Worm (Caenorhabditis elegans): ENCODE data around the gene lgc-43.

The lgc-43 gene

DNA sequence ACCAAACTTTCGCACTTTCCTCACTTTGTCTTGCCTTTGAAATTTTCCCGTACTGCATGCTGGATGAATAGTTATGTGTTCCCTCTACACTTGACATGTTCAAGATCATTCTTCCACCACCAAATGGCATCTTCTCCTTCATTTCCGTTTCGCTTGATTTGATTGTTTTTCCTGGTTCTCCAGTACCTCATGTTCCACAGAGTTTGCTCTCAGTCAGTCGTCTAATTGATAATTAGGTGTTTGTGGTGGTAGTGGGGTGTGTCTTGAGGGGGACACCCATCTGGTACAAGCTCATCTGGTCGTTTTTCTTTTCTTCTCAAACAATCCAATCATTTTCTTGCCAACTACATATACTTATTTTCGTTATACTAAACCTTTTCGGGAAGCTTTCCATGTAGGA, 7.4 kb upstream of the lgc-43 start:
- TF ChIP-seq aly-1 (tag; optimal IDR thresholded peaks at IDR 0.05) (no peak), sea-1 (GFP tag; conservative IDR thresholded peaks at IDR 0.05) (no peak), hnd-1 (tag; optimal IDR thresholded peaks at IDR 0.05) (no peak), ceh-36 (tag; optimal IDR thresholded peaks at IDR 0.05) (no peak), hmg-4 (GFP tag; optimal IDR thresholded peaks at IDR 0.05) (no peak), hmbx-1 (tag; optimal IDR thresholded peaks at IDR 0.05) (no peak), tbx-11 (GFP tag; IDR thresholded peaks at IDR 0.05) (no peak), pes-1 (GFP tag; IDR thresholded peaks at IDR 0.05) (no peak), tbx-37 (GFP tag; conservative IDR thresholded peaks at IDR 0.05) (no peak), tra-4 (tag; optimal IDR thresholded peaks at IDR 0.05) (no peak), ets-7 (tag; optimal IDR thresholded peaks at IDR 0.05) (no peak), scrt-1 (GFP tag; IDR thresholded peaks at IDR 0.05) (no peak), B0310.2 (tag; optimal IDR thresholded peaks at IDR 0.05) (no peak)

DNA sequence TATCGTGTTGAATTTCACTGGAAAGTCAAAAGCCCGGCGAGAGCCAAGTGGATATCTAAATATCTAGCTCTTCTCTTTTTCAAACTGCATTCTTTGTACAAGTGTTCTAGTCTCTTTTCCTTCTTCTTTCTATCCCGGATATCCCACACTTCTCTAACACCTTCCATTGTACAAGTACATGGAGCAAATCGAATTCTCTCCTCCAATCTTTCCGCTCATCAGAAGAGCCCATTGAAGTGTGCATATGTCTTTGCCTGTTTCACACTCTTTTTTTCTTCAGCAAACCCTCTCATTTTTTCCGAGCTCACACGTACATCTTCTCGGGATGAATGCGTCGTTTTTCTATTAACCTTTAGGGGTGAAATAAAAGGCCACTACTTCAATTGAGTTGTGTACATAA, 5.0 kb upstream of the lgc-43 start:
- no peak for TF ChIP-seq hmbx-1 (tag; optimal IDR thresholded peaks at IDR 0.05)
- TF ChIP-seq ceh-36 (tag; optimal IDR thresholded peaks at IDR 0.05): no peak
- TF ChIP-seq tbx-11 (GFP tag; IDR thresholded peaks at IDR 0.05): no peak
- no peak for TF ChIP-seq ets-7 (tag; optimal IDR thresholded peaks at IDR 0.05)
- no peak for TF ChIP-seq ceh-13 (GFP tag; optimal IDR thresholded peaks at IDR 0.05)
- TF ChIP-seq tbx-37 (GFP tag; conservative IDR thresholded peaks at IDR 0.05): no peak
- no peak for TF ChIP-seq B0310.2 (tag; optimal IDR thresholded peaks at IDR 0.05)
- no peak for TF ChIP-seq tra-4 (tag; optimal IDR thresholded peaks at IDR 0.05)

DNA sequence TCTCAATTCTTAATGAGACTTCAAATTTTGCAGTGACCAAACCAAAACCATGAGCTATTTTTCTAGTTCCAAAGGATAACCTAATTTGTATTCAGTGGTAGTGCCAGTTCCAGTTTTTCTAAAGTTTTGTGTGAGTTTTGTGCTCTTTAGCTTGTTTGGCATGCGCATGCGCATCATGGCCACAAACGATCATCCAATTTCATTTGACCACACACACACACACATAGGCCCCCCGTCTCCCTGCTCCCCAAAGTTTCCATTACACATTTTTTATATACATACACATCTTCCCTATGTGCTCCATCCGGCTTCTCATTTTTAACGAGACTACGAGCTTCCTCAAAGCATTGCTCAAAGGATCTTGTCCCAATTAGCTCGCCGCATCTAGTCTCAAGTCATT, 4.0 kb upstream of the lgc-43 start:
- no peak for TF ChIP-seq B0310.2 (tag; optimal IDR thresholded peaks at IDR 0.05)
- TF ChIP-seq tra-4 (tag; optimal IDR thresholded peaks at IDR 0.05): no peak
- no peak for TF ChIP-seq flt-1 (GFP tag; IDR thresholded peaks at IDR 0.05)
- TF ChIP-seq ceh-13 (GFP tag; optimal IDR thresholded peaks at IDR 0.05): no peak
- TF ChIP-seq aly-1 (tag; optimal IDR thresholded peaks at IDR 0.05): no peak
- TF ChIP-seq scrt-1 (GFP tag; IDR thresholded peaks at IDR 0.05): no peak
- no peak for TF ChIP-seq hmg-4 (GFP tag; optimal IDR thresholded peaks at IDR 0.05)
- no peak for TF ChIP-seq hnd-1 (tag; optimal IDR thresholded peaks at IDR 0.05)
- no peak for TF ChIP-seq sea-1 (GFP tag; conservative IDR thresholded peaks at IDR 0.05)
- TF ChIP-seq tbx-11 (GFP tag; IDR thresholded peaks at IDR 0.05): no peak
- TF ChIP-seq tbx-37 (GFP tag; conservative IDR thresholded peaks at IDR 0.05): no peak
- TF ChIP-seq hmbx-1 (tag; optimal IDR thresholded peaks at IDR 0.05): no peak

DNA sequence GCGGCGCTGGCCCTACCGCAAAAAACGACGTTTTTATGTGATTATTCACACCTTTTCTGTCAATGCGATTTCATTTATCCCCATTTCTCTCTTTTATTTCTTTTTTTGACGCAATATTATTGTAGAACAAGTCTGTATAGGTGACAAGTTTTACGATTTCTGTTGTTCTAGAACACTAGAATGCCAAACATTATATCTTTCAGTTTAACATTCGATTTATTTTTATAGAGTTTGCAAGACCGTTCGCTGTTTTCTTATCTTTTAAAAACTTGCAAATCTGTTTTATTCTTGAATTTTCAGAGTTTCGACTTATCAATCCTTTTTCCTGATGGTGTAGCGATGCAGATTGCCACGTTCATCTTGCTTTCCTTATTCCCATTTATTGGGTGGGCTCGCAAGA, 2.4 kb upstream of the lgc-43 start, which contains the start of gene efn-2:
TSS of gene efn-2 (plus strand) at position 301 of the 400 bp plus-strand sequence.
- TF ChIP-seq F13C5.2 (tag; optimal IDR thresholded peaks at IDR 0.05): no peak
- no peak for TF ChIP-seq ama-1 (optimal IDR thresholded peaks at IDR 0.05)
- no peak for TF ChIP-seq tra-4 (tag; optimal IDR thresholded peaks at IDR 0.05)
- no peak for TF ChIP-seq ceh-36 (tag; optimal IDR thresholded peaks at IDR 0.05)
- no peak for TF ChIP-seq hnd-1 (tag; optimal IDR thresholded peaks at IDR 0.05)
- TF ChIP-seq ets-7 (tag; optimal IDR thresholded peaks at IDR 0.05): no peak
- TF ChIP-seq scrt-1 (GFP tag; IDR thresholded peaks at IDR 0.05): no peak
- TF ChIP-seq hmbx-1 (tag; optimal IDR thresholded peaks at IDR 0.05): no peak
- TF ChIP-seq pes-1 (GFP tag; IDR thresholded peaks at IDR 0.05): no peak
- no peak for TF ChIP-seq aly-1 (tag; optimal IDR thresholded peaks at IDR 0.05)
- TF ChIP-seq B0310.2 (tag; optimal IDR thresholded peaks at IDR 0.05): no peak
- TF ChIP-seq flt-1 (GFP tag; IDR thresholded peaks at IDR 0.05): no peak
- no peak for TF ChIP-seq ceh-13 (GFP tag; optimal IDR thresholded peaks at IDR 0.05)
- no peak for TF ChIP-seq tbx-37 (GFP tag; conservative IDR thresholded peaks at IDR 0.05)
- no peak for TF ChIP-seq hmg-4 (GFP tag; optimal IDR thresholded peaks at IDR 0.05)
- no peak for TF ChIP-seq tbx-11 (GFP tag; IDR thresholded peaks at IDR 0.05)
- no peak for TF ChIP-seq sea-1 (GFP tag; conservative IDR thresholded peaks at IDR 0.05)

DNA sequence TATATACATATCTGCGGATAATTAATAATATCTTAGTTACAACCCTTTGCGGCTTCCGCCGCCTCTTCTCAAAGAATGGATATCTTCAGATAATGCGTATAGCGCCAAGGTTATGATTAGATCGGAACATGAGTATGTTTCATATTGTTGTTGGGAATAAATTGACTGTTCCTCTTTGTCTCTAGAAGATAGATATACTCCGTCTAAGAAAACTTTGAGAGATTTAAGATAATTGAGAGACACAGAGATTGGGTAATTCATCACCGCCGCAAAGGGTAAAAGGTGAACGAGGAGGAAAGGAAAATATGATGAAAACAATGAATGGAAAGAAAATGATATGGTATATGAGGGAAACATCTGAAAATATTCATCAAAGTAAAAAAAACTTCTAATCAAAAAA, 1.8 kb upstream of the lgc-43 start:
- TF ChIP-seq hnd-1 (tag; optimal IDR thresholded peaks at IDR 0.05) (no peak), sea-1 (GFP tag; conservative IDR thresholded peaks at IDR 0.05) (no peak), tbx-37 (GFP tag; conservative IDR thresholded peaks at IDR 0.05) (no peak), aly-1 (tag; optimal IDR thresholded peaks at IDR 0.05) (no peak), tra-4 (tag; optimal IDR thresholded peaks at IDR 0.05) (no peak), ceh-13 (GFP tag; optimal IDR thresholded peaks at IDR 0.05) (no peak), ceh-36 (tag; optimal IDR thresholded peaks at IDR 0.05) (no peak), ama-1 (optimal IDR thresholded peaks at IDR 0.05) (no peak), pes-1 (GFP tag; IDR thresholded peaks at IDR 0.05) (no peak), scrt-1 (GFP tag; IDR thresholded peaks at IDR 0.05) (no peak), hmg-4 (GFP tag; optimal IDR thresholded peaks at IDR 0.05) (no peak), flt-1 (GFP tag; IDR thresholded peaks at IDR 0.05) (no peak)

ce11 chrIV:10577600-10577999, 867 bp upstream of the lgc-43 start:
- no peak for TF ChIP-seq B0310.2 (tag; optimal IDR thresholded peaks at IDR 0.05)
- TF ChIP-seq ets-7 (tag; optimal IDR thresholded peaks at IDR 0.05): no peak
- no peak for TF ChIP-seq flt-1 (GFP tag; IDR thresholded peaks at IDR 0.05)
- TF ChIP-seq tbx-37 (GFP tag; conservative IDR thresholded peaks at IDR 0.05): no peak
- no peak for TF ChIP-seq pes-1 (GFP tag; IDR thresholded peaks at IDR 0.05)
- no peak for TF ChIP-seq hnd-1 (tag; optimal IDR thresholded peaks at IDR 0.05)
- no peak for TF ChIP-seq tra-4 (tag; optimal IDR thresholded peaks at IDR 0.05)
- no peak for TF ChIP-seq ceh-36 (tag; optimal IDR thresholded peaks at IDR 0.05)
- no peak for TF ChIP-seq scrt-1 (GFP tag; IDR thresholded peaks at IDR 0.05)
- no peak for TF ChIP-seq F13C5.2 (tag; optimal IDR thresholded peaks at IDR 0.05)
- TF ChIP-seq ceh-13 (GFP tag; optimal IDR thresholded peaks at IDR 0.05): no peak
- no peak for TF ChIP-seq hmg-4 (GFP tag; optimal IDR thresholded peaks at IDR 0.05)
- TF ChIP-seq ama-1 (optimal IDR thresholded peaks at IDR 0.05): no peak
- TF ChIP-seq sea-1 (GFP tag; conservative IDR thresholded peaks at IDR 0.05): no peak
- TF ChIP-seq tbx-11 (GFP tag; IDR thresholded peaks at IDR 0.05): no peak
- no peak for TF ChIP-seq hmbx-1 (tag; optimal IDR thresholded peaks at IDR 0.05)
- TF ChIP-seq aly-1 (tag; optimal IDR thresholded peaks at IDR 0.05): no peak

- no peak for TF ChIP-seq tra-4 (tag; optimal IDR thresholded peaks at IDR 0.05)
- TF ChIP-seq aly-1 (tag; optimal IDR thresholded peaks at IDR 0.05): no peak
- TF ChIP-seq hnd-1 (tag; optimal IDR thresholded peaks at IDR 0.05): no peak
- no peak for TF ChIP-seq ama-1 (optimal IDR thresholded peaks at IDR 0.05)
- TF ChIP-seq tbx-37 (GFP tag; conservative IDR thresholded peaks at IDR 0.05): no peak
- no peak for TF ChIP-seq ceh-36 (tag; optimal IDR thresholded peaks at IDR 0.05)
- TF ChIP-seq sea-1 (GFP tag; conservative IDR thresholded peaks at IDR 0.05): no peak
- no peak for TF ChIP-seq ets-7 (tag; optimal IDR thresholded peaks at IDR 0.05)
- TF ChIP-seq hmg-4 (GFP tag; optimal IDR thresholded peaks at IDR 0.05): no peak
- no peak for TF ChIP-seq ceh-13 (GFP tag; optimal IDR thresholded peaks at IDR 0.05)
- no peak for TF ChIP-seq flt-1 (GFP tag; IDR thresholded peaks at IDR 0.05)
- TF ChIP-seq pes-1 (GFP tag; IDR thresholded peaks at IDR 0.05): no peak
- no peak for TF ChIP-seq tbx-11 (GFP tag; IDR thresholded peaks at IDR 0.05)
- TF ChIP-seq B0310.2 (tag; optimal IDR thresholded peaks at IDR 0.05): no peak
- TF ChIP-seq hmbx-1 (tag; optimal IDR thresholded peaks at IDR 0.05): no peak
- no peak for TF ChIP-seq F13C5.2 (tag; optimal IDR thresholded peaks at IDR 0.05)
- TF ChIP-seq scrt-1 (GFP tag; IDR thresholded peaks at IDR 0.05): no peak
These were observed 5.8 kb downstream of the lgc-43 start, which contains the start of gene oac-8 for ce11 chrIV:10584237-10584636. TSS of gene oac-8 (plus strand) at chrIV:10584537.

Measured in whole organism, early embryonic.